Worm (Caenorhabditis elegans): Measurements from ENCODE around the gene T28C12.15.

T28C12.15 gene

ce11 chrV:6277178-6277834 lies 44.3 kb downstream of the T28C12.15 start:
- no peak for TF ChIP-seq hlh-17 (GFP tag; optimal IDR thresholded peaks at IDR 0.05; ENCODE audit: borderline replicate concordance)
- TF ChIP-seq lin-35 (GFP tag; optimal IDR thresholded peaks at IDR 0.05): peak in 1 of 2 experiments; percentile 36
- peak; percentile 8 for TF ChIP-seq ama-1 (optimal IDR thresholded peaks at IDR 0.05)
- TF ChIP-seq unc-62 (GFP tag; optimal IDR thresholded peaks at IDR 0.05): no peak
- TF ChIP-seq ceh-90 (tag; optimal IDR thresholded peaks at IDR 0.05): no peak
- TF ChIP-seq efl-1 (optimal IDR thresholded peaks at IDR 0.05): no peak
- peak in 1 of 2 experiments; percentile 85 for TF ChIP-seq efl-1 (GFP tag; optimal IDR thresholded peaks at IDR 0.05 in 1 of 2)
- TF ChIP-seq nhr-77 (tag; optimal IDR thresholded peaks at IDR 0.05): no peak
- peak in 1 of 2 experiments; percentile 16 for TF ChIP-seq lsy-2 (tag; optimal IDR thresholded peaks at IDR 0.05)
- TF ChIP-seq elt-3 (tag; optimal IDR thresholded peaks at IDR 0.05): peak in 1 of 6 experiments; percentile 11

ce11 chrV:6276205-6276604 lies 45.4 kb downstream of the T28C12.15 start, which contains the start of gene F31F7.1:
Gene F31F7.1 (plus strand): TSS chrV:6276439.
- TF ChIP-seq elt-2 (tag; optimal IDR thresholded peaks at IDR 0.05): peak; percentile 95
- TF ChIP-seq ceh-63 (GFP tag; optimal IDR thresholded peaks at IDR 0.05): no peak
- peak; percentile 25 for TF ChIP-seq C16A3.4 (tag; optimal IDR thresholded peaks at IDR 0.05)
- TF ChIP-seq nhr-90 (tag; optimal IDR thresholded peaks at IDR 0.05; ENCODE audit: poor library complexity): peak; percentile 74
- no peak for TF ChIP-seq lin-39 (tag; optimal IDR thresholded peaks at IDR 0.05)
- no peak for TF ChIP-seq ces-1 (GFP tag; optimal IDR thresholded peaks at IDR 0.05)
- peak; percentile 3 for TF ChIP-seq nhr-47 (tag; optimal IDR thresholded peaks at IDR 0.05)
- no peak for TF ChIP-seq hpl-2 (GFP tag; optimal IDR thresholded peaks at IDR 0.05)
- no peak for TF ChIP-seq mef-2 (tag; optimal IDR thresholded peaks at IDR 0.05)
- peak; percentile 31 for TF ChIP-seq blmp-1 (tag; optimal IDR thresholded peaks at IDR 0.05)
- no peak for TF ChIP-seq ets-5 (GFP tag; IDR thresholded peaks at IDR 0.05)
- TF ChIP-seq mab-9 (GFP tag; IDR thresholded peaks at IDR 0.05): no peak
- peak in 1 of 2 experiments; percentile 58 for TF ChIP-seq lsy-2 (tag; optimal IDR thresholded peaks at IDR 0.05)
- TF ChIP-seq lin-35 (GFP tag; optimal IDR thresholded peaks at IDR 0.05): peak in 1 of 2 experiments; percentile 75
- TF ChIP-seq isw-1 (GFP tag; IDR thresholded peaks at IDR 0.05): no peak
- peak; percentile 22 for TF ChIP-seq mep-1 (tag; optimal IDR thresholded peaks at IDR 0.05)
- TF ChIP-seq fkh-8 (tag; optimal IDR thresholded peaks at IDR 0.05): no peak
- TF ChIP-seq ceh-82 (tag; optimal IDR thresholded peaks at IDR 0.05): no peak
- peak; percentile 57 for TF ChIP-seq snu-23 (GFP tag; optimal IDR thresholded peaks at IDR 0.05)
- no peak for TF ChIP-seq egl-27 (tag; optimal IDR thresholded peaks at IDR 0.05)
- TF ChIP-seq dpl-1 (GFP tag; optimal IDR thresholded peaks at IDR 0.05): peak in 1 of 3 experiments; percentile 23
- TF ChIP-seq Y116A8C.19 (tag; optimal IDR thresholded peaks at IDR 0.05; ENCODE audit: borderline replicate concordance): no peak
- TF ChIP-seq aha-1 (tag; optimal IDR thresholded peaks at IDR 0.05): no peak
- peak; percentile 75 for TF ChIP-seq ama-1 (optimal IDR thresholded peaks at IDR 0.05)
- TF ChIP-seq rnt-1 (tag; optimal IDR thresholded peaks at IDR 0.05): no peak
- peak; percentile 91 for TF ChIP-seq nhr-85 (tag)
- TF ChIP-seq grh-1 (GFP tag; IDR thresholded peaks at IDR 0.05): peak; percentile 65
- TF ChIP-seq nhr-28 (tag; optimal IDR thresholded peaks at IDR 0.05): no peak
- peak; percentile 76 for TF ChIP-seq nhr-20 (tag; optimal IDR thresholded peaks at IDR 0.05)
- peak; percentile 55 for TF ChIP-seq jun-1 (tag; optimal IDR thresholded peaks at IDR 0.05)
- TF ChIP-seq dsc-1 (tag; optimal IDR thresholded peaks at IDR 0.05): no peak
- TF ChIP-seq nhr-19 (GFP tag; conservative IDR thresholded peaks at IDR 0.05): peak; percentile 59
- TF ChIP-seq elt-3 (tag; optimal IDR thresholded peaks at IDR 0.05): peak in 5 of 6 experiments; percentile 25 to 88 (median 66)
- TF ChIP-seq nhr-77 (tag; optimal IDR thresholded peaks at IDR 0.05): peak; percentile 25
- TF ChIP-seq pqm-1 (tag; optimal IDR thresholded peaks at IDR 0.05): no peak
- TF ChIP-seq aly-2 (tag; optimal IDR thresholded peaks at IDR 0.05): no peak
- TF ChIP-seq lir-3 (tag; optimal IDR thresholded peaks at IDR 0.05; ENCODE audit: poor library complexity): no peak
- no peak for TF ChIP-seq zag-1 (tag; optimal IDR thresholded peaks at IDR 0.05)
- TF ChIP-seq nhr-11 (tag; optimal IDR thresholded peaks at IDR 0.05): no peak
- no peak for TF ChIP-seq vab-15 (tag; optimal IDR thresholded peaks at IDR 0.05)
- peak; percentile 68 for TF ChIP-seq unc-130 (tag; optimal IDR thresholded peaks at IDR 0.05)
- TF ChIP-seq sox-4 (tag; optimal IDR thresholded peaks at IDR 0.05): no peak
- TF ChIP-seq efl-1 (optimal IDR thresholded peaks at IDR 0.05): no peak
- TF ChIP-seq efl-1 (GFP tag; optimal IDR thresholded peaks at IDR 0.05 in 1 of 2): peak in 1 of 2 experiments; percentile 71
- no peak for TF ChIP-seq swsn-7 (tag; optimal IDR thresholded peaks at IDR 0.05)
- peak; percentile 69 for TF ChIP-seq lin-14 (GFP tag; optimal IDR thresholded peaks at IDR 0.05)
